Worm (Caenorhabditis elegans): Measurements from ENCODE around the gene R12B2.2.

R12B2.2 gene

DNA sequence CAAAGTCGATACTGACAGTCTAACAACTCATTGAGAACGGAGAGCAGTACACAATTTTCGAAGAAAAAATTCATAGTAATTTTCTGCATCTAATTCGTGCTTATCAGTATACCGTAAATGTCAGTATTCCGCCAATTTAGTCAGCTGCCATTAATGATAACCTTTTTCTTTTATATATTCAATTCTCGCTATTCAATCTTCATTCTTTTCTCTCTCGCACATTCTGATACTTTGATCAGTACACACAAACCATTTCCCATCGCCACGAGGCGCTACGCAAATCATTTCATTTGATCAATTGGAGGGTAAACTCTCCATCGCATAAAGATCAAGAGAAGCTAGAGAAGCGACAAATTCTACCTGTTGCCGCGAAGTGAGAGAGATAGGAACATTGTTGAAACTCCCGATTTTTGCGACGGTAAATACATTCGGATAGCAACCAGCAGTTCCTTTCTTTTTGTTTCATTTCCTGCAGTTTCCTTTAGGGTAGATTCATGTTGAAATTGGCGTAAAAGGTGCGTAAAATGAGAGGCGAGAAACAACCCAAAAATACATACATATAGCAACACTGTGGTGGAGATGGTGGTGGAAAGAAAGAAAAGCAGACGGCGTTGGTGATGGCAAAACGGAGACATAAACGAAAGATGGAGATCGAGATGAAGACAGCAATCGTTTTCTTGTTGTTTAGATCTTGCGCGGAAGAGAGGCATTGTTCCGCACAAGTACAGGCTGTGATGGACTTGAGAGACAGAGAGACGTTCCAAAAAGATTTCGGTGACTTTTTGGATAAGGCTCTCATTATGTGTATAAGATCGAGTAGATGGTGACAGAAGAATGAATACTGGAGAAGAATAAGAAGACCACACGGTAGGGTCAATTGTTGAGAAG lies 31.6 kb downstream of the R12B2.2 start (continued):
- TF ChIP-seq nhr-28 (tag; optimal IDR thresholded peaks at IDR 0.05), result no peak
- TF ChIP-seq nhr-77 (tag; optimal IDR thresholded peaks at IDR 0.05), result no peak

DNA sequence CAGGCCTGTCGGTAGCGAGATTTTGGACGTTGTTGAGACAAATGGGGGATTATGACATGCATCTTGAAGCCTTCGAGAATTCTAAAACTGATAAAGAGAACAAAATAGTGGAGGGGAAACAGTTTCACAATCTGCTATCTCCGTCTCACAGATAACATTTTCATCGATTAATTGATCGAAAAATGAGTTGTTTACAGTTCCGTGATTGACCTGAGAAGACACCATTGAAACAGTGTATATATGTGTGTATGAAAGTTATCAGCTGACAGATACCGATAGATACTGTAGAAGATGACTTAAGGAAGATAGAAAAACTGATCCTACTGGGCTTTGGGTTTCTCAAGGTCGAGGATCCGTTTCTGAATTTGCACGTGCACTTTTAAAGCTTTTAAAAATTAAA lies 32.3 kb downstream of the R12B2.2 start:
- TF ChIP-seq ceh-28 (tag; optimal IDR thresholded peaks at IDR 0.05) (peak; percentile 83), ceh-9 (tag; optimal IDR thresholded peaks at IDR 0.05) (no peak), unc-62 (GFP tag; optimal IDR thresholded peaks at IDR 0.05) (no peak), ceh-82 (tag; optimal IDR thresholded peaks at IDR 0.05) (no peak), pqm-1 (tag; optimal IDR thresholded peaks at IDR 0.05) (peak; percentile 83), elt-3 (tag; optimal IDR thresholded peaks at IDR 0.05) (peak in 1 of 3 experiments; percentile 10), elt-2 (tag; optimal IDR thresholded peaks at IDR 0.05) (peak; percentile 76), jun-1 (tag; optimal IDR thresholded peaks at IDR 0.05) (peak; percentile 31), nhr-23 (tag; optimal IDR thresholded peaks at IDR 0.05) (peak; percentile 61), lin-15B (tag; optimal IDR thresholded peaks at IDR 0.05) (no peak), nhr-43 (tag; optimal IDR thresholded peaks at IDR 0.05; ENCODE audit: poor library complexity, severe bottlenecking) (peak; percentile 69)

DNA sequence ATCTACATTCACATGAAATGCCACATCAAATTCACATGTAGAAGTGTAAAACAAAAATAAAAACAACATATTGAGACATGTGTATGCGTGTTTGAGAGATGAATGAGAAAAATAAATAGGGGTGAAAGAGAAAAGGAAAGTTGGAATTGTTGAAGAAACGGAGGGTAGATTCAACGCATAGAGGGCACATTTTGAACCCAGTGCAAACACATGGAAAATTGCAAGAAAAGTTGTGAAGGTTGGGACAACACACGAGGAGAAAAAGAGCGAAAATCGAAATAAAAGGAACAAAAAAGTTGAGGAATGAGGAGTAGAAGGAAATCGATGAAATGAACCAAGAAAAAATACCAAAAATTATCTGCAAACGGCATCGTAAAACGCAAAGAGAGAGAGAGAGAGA lies 32.8 kb downstream of the R12B2.2 start:
- TF ChIP-seq nhr-25 (tag; optimal IDR thresholded peaks at IDR 0.05), result no peak
- TF ChIP-seq mml-1 (tag; optimal IDR thresholded peaks at IDR 0.05), result peak; percentile 36

DNA sequence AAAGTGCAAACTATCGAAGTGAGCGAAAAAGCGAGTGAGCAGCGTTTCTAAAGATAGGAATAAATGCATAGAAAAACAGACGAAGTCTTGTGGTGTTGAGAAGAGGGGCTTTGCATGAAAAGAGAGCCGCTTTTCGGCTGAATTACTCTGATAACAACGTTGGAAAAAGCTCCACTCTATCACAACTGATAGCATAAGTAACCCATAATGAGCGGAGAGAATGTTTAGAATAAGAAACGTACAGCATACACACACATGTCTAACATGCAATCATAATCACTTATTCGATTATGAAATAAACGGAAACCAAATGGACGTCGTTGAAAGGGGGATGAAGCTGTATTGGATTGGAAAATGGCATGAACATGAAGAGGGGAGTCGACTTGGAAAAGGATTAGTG lies 33.5 kb downstream of the R12B2.2 start:
- TF ChIP-seq elt-2 (tag; optimal IDR thresholded peaks at IDR 0.05), result peak; percentile 75
- TF ChIP-seq pqm-1 (tag; optimal IDR thresholded peaks at IDR 0.05), result peak; percentile 61
- no peak for TF ChIP-seq ceh-16 (tag; optimal IDR thresholded peaks at IDR 0.05)

DNA sequence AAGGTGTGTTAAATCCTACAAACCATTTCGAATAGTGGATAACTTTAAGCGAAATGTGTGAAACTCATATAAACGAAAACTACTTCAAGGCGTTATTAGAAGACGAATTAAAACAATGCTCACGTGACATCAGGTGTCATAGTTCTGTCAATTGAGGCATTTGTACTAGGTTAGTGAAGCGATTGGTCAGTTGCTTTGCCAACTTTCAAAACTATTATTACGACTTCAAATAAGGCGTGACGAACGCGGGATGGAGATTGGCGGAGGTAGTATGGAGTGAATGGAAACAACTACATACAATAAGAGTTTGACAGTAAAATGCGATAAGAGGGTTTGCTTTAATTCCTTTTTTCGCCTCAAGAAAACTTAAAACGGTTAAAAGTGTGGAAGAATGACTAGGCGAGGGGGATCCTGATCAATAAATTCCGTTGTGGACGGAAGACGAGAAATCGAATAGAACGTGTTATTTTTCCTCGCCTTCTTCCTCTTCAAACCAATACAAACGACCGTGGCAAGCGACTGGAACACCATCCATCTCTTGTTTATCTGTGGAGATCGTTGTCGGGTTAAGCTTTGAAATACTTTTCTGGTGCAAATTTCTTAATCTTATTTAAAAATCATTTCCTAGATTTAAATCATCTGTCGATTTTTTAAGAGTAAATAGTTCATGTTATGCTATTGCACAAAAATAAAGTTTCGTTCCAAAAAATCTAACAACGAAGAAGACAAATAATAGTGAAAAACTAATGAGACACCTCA lies 34.2 kb downstream of the R12B2.2 start:
- no peak for TF ChIP-seq skn-1 (tag; optimal IDR thresholded peaks at IDR 0.05)
- TF ChIP-seq elt-1 (tag; optimal IDR thresholded peaks at IDR 0.05), result peak; percentile 62
- peak; percentile 50 for TF ChIP-seq ama-1 (optimal IDR thresholded peaks at IDR 0.05)
- no peak for TF ChIP-seq zag-1 (tag; optimal IDR thresholded peaks at IDR 0.05)

DNA sequence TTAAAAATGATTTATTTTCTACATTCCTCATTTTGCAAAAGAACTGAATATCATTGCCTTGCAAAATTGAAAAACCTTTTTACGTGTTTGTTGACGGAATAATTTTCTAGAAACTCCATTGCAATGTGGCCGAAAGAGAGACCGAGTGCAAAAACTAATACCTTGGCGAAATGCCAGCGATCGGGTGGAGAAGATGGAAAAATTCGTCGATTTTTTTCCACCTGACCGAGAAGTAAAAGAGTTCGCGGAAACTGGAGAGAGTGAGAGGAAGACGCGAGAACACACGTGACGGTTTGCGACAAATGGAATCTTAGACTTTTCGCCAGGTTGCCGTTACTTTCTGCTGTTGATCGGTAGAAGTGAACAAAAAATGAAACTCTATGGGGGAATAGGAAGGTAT lies 34.9 kb downstream of the R12B2.2 start:
- TF ChIP-seq lin-15B (tag; optimal IDR thresholded peaks at IDR 0.05) (no peak), lsy-12 (tag; optimal IDR thresholded peaks at IDR 0.05) (no peak), pqm-1 (tag; optimal IDR thresholded peaks at IDR 0.05) (no peak), ceh-82 (tag; optimal IDR thresholded peaks at IDR 0.05) (no peak), egl-5 (tag; optimal IDR thresholded peaks at IDR 0.05) (peak; percentile 20), nhr-237 (tag; optimal IDR thresholded peaks at IDR 0.05) (no peak), daf-12 (tag; optimal IDR thresholded peaks at IDR 0.05) (no peak), fkh-10 (GFP tag; optimal IDR thresholded peaks at IDR 0.05) (no peak), elt-2 (tag; optimal IDR thresholded peaks at IDR 0.05) (no peak), tbx-2 (tag; optimal IDR thresholded peaks at IDR 0.05) (no peak), ceh-9 (tag; optimal IDR thresholded peaks at IDR 0.05) (no peak), lin-39 (tag; optimal IDR thresholded peaks at IDR 0.05) (no peak), ztf-11 (tag; optimal IDR thresholded peaks at IDR 0.05) (no peak), elt-1 (tag; optimal IDR thresholded peaks at IDR 0.05) (no peak), nhr-12 (tag; optimal IDR thresholded peaks at IDR 0.05) (no peak), mdl-1 (tag; optimal IDR thresholded peaks at IDR 0.05) (peak; percentile 8), R02D3.7 (tag; optimal IDR thresholded peaks at IDR 0.05) (no peak), nhr-76 (tag; optimal IDR thresholded peaks at IDR 0.05) (no peak), egl-27 (tag; optimal IDR thresholded peaks at IDR 0.05) (no peak), ceh-28 (tag; optimal IDR thresholded peaks at IDR 0.05) (no peak), nhr-11 (tag; optimal IDR thresholded peaks at IDR 0.05) (no peak), nhr-28 (tag; optimal IDR thresholded peaks at IDR 0.05) (no peak), fos-1 (tag; optimal IDR thresholded peaks at IDR 0.05) (no peak), nhr-23 (tag; optimal IDR thresholded peaks at IDR 0.05) (peak; percentile 56), unc-39 (tag; optimal IDR thresholded peaks at IDR 0.05) (no peak), zag-1 (tag; optimal IDR thresholded peaks at IDR 0.05) (no peak), nhr-77 (tag; optimal IDR thresholded peaks at IDR 0.05) (no peak), pha-4 (tag; optimal IDR thresholded peaks at IDR 0.05) (peak; percentile 53), hmg-11 (tag; optimal IDR thresholded peaks at IDR 0.05) (peak; percentile 3), nhr-43 (tag; optimal IDR thresholded peaks at IDR 0.05; ENCODE audit: poor library complexity, severe bottlenecking) (no peak), nfya-1 (tag; optimal IDR thresholded peaks at IDR 0.05; ENCODE audit: insufficient read depth) (peak; percentile 17), ztf-4 (tag; optimal IDR thresholded peaks at IDR 0.05) (no peak)
